Worm (Caenorhabditis elegans): ENCODE results near the gene xbx-3.

xbx-3 gene

ce11 chrIII:10060573-10060972 lies 24.8 kb downstream of the xbx-3 start, which contains the start of gene T16G12.13:
TSS of gene T16G12.13 (plus strand) at chrIII:10060865.
- no peak for TF ChIP-seq madf-5 (GFP tag; IDR thresholded peaks at IDR 0.05)
- no peak for TF ChIP-seq vab-7 (GFP tag; IDR thresholded peaks at IDR 0.05)
- TF ChIP-seq daf-19 (GFP tag; conservative IDR thresholded peaks at IDR 0.05), result no peak
- no peak for TF ChIP-seq madf-9 (GFP tag; conservative IDR thresholded peaks at IDR 0.05)
- TF ChIP-seq Y105C5A.15 (GFP tag; IDR thresholded peaks at IDR 0.05), result no peak
- TF ChIP-seq zip-2 (tag; optimal IDR thresholded peaks at IDR 0.05), result no peak
- no peak for TF ChIP-seq jun-1 (tag; optimal IDR thresholded peaks at IDR 0.05)
- no peak for TF ChIP-seq ceh-32 (tag; optimal IDR thresholded peaks at IDR 0.05; ENCODE audit: poor library complexity)
- TF ChIP-seq nhr-76 (tag; optimal IDR thresholded peaks at IDR 0.05), result no peak

DNA sequence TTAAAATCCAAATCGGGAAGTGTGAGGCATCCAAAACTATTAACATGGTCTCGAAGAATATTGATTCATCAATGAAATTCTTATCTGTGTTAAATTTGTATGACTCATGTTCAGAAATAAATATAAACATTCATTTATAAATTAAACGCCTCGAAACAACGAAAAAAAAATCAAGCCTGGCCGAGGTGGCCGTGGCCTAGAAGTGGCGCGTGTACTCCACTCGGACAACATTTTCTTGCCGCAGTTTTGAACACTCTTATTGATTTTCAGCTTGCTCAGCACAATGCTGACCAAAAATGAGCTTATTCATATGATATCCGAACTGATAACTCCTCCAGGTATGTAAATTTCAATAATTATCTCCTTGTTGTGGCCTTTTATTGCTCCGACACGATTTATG lies 28.4 kb downstream of the xbx-3 start, which contains the start of gene ekl-6:
ekl-6 (plus strand) TSS at position 265 of the 400 bp plus-strand sequence.
- TF ChIP-seq duxl-1 (tag; optimal IDR thresholded peaks at IDR 0.05; ENCODE audit: poor library complexity) (no peak), dmd-9 (GFP tag; IDR thresholded peaks at IDR 0.05) (peak; percentile 45; the same call in 1 of the 2 replicates), unc-130 (GFP tag; optimal IDR thresholded peaks at IDR 0.05) (peak; percentile 74), tra-1 (GFP tag; IDR thresholded peaks at IDR 0.05) (0 out of 2 replicates have a peak, but pooled peaks have one; percentile 5), rbr-2 (tag; optimal IDR thresholded peaks at IDR 0.05) (peak; percentile 28), ZK337.2 (GFP tag; IDR thresholded peaks at IDR 0.05) (peak; percentile 70), ceh-44 (GFP tag; IDR thresholded peaks at IDR 0.05) (peak; percentile 24; the same call in 1 of the 2 replicates), dpl-1 (GFP tag; optimal IDR thresholded peaks at IDR 0.05) (peak; percentile 68), hmg-1.1 (GFP tag; IDR thresholded peaks at IDR 0.05) (no peak), mes-2 (tag; optimal IDR thresholded peaks at IDR 0.05; ENCODE audit: poor library complexity, severe bottlenecking) (peak; percentile 98)

ce11 chrIII:10069278-10069677 lies 33.5 kb downstream of the xbx-3 start, which contains the start of gene T16G12.6:
TSS of gene T16G12.6 (plus strand) at chrIII:10069578.
- TF ChIP-seq nhr-237 (tag; optimal IDR thresholded peaks at IDR 0.05), result no peak
- TF ChIP-seq ceh-82 (tag; optimal IDR thresholded peaks at IDR 0.05), result no peak
- no peak for TF ChIP-seq dpl-1 (GFP tag; optimal IDR thresholded peaks at IDR 0.05)
- no peak for TF ChIP-seq vab-7 (GFP tag; IDR thresholded peaks at IDR 0.05)
- no peak for TF ChIP-seq zag-1 (tag; optimal IDR thresholded peaks at IDR 0.05)
- TF ChIP-seq Y5F2A.4 (GFP tag; optimal IDR thresholded peaks at IDR 0.05), result no peak
- TF ChIP-seq lin-39 (tag; optimal IDR thresholded peaks at IDR 0.05), result no peak
- TF ChIP-seq sdz-12 (GFP tag; optimal IDR thresholded peaks at IDR 0.05), result no peak
- no peak for TF ChIP-seq snpc-1.2 (GFP tag; IDR thresholded peaks at IDR 0.05)
- TF ChIP-seq ztf-7 (tag; optimal IDR thresholded peaks at IDR 0.05), result no peak
- TF ChIP-seq ztf-11 (tag; optimal IDR thresholded peaks at IDR 0.05), result no peak
- no peak for TF ChIP-seq unc-62 (GFP tag; optimal IDR thresholded peaks at IDR 0.05 in 1 of 2)
- no peak for TF ChIP-seq unc-62 (tag; optimal IDR thresholded peaks at IDR 0.05)
- TF ChIP-seq zip-2 (tag; optimal IDR thresholded peaks at IDR 0.05), result no peak
- TF ChIP-seq ceh-62 (tag; optimal IDR thresholded peaks at IDR 0.05), result no peak
- no peak for TF ChIP-seq fos-1 (tag; optimal IDR thresholded peaks at IDR 0.05)
- TF ChIP-seq saeg-2 (GFP tag; IDR thresholded peaks at IDR 0.05), result no peak
- TF ChIP-seq mes-2 (tag; optimal IDR thresholded peaks at IDR 0.05; ENCODE audit: poor library complexity, severe bottlenecking), result no peak

- TF ChIP-seq nhr-42 (GFP tag; IDR thresholded peaks at IDR 0.05) (no peak), vab-7 (GFP tag; IDR thresholded peaks at IDR 0.05) (no peak), lin-15B (tag; optimal IDR thresholded peaks at IDR 0.05) (no peak), Y5F2A.4 (GFP tag; optimal IDR thresholded peaks at IDR 0.05) (no peak), ZK546.5 (tag; optimal IDR thresholded peaks at IDR 0.05) (no peak), dmd-6 (GFP tag; IDR thresholded peaks at IDR 0.05) (no peak), zfp-3 (GFP tag; conservative IDR thresholded peaks at IDR 0.05) (no peak), lin-1 (GFP tag; IDR thresholded peaks at IDR 0.05) (no peak), egl-27 (tag; optimal IDR thresholded peaks at IDR 0.05) (no peak), nhr-11 (tag; optimal IDR thresholded peaks at IDR 0.05) (no peak), nhr-48 (tag; optimal IDR thresholded peaks at IDR 0.05) (no peak), daf-16 (GFP tag; optimal IDR thresholded peaks at IDR 0.05) (no peak), daf-16 (tag; optimal IDR thresholded peaks at IDR 0.05) (no peak), mxl-2 (GFP tag; conservative IDR thresholded peaks at IDR 0.05) (no peak), pha-4 (GFP tag; IDR thresholded peaks at IDR 0.05) (no peak), pha-4 (tag; optimal IDR thresholded peaks at IDR 0.05) (no peak), unc-130 (GFP tag; optimal IDR thresholded peaks at IDR 0.05) (no peak)
Observed at ce11 chrIII:10076042-10076441, 40.3 kb downstream of the xbx-3 start.

All from whole organism, L4 larva.